Worm (Caenorhabditis elegans) whole organism, early embryonic: Measurements from ENCODE around the gene lrpr-1.

Experiments used
- B0310.2 ChIP-seq: sonication (generic microtip); optimal IDR thresholded peaks from 2 replicates; lab custom pipeline; 2016; ENCODE audit warnings: mild to moderate bottlenecking, missing genetic modification characterization, missing compliant biosample characterization
- F13C5.2 ChIP-seq: sonication (generic microtip); optimal IDR thresholded peaks from 2 replicates; lab custom pipeline; 2017; ENCODE audit warnings: mild to moderate bottlenecking, missing genetic modification characterization, inconsistent platforms, missing compliant biosample characterization
- aly-1 ChIP-seq: sonication (generic microtip); optimal IDR thresholded peaks from 2 replicates; lab custom pipeline; 2016; ENCODE audit warnings: missing genetic modification characterization, missing compliant biosample characterization
- ama-1 ChIP-seq: fragments of 150-350 bp; optimal IDR thresholded peaks from 2 replicates; lab custom pipeline; 2014
- ceh-13 ChIP-seq: fragments of 200-800 bp; sonication (Bioruptor generic); optimal IDR thresholded peaks from 2 replicates; lab custom pipeline; 2018; ENCODE audit warnings: mild to moderate bottlenecking, missing genetic modification characterization, missing compliant biosample characterization
- ceh-36 ChIP-seq: sonication (generic microtip); optimal IDR thresholded peaks from 2 replicates; lab custom pipeline; 2016; ENCODE audit warnings: missing genetic modification characterization, inconsistent platforms, missing compliant biosample characterization
- ets-7 ChIP-seq: sonication (generic microtip); optimal IDR thresholded peaks from 2 replicates; lab custom pipeline; 2016; ENCODE audit warnings: missing genotype, missing genetic modification characterization, missing compliant biosample characterization
- flt-1 ChIP-seq: fragments of 200-800 bp; sonication (Bioruptor generic); IDR thresholded peaks from 2 replicates; pipeline ENCODE4 v1.3.6; 2022; ENCODE audit warnings: missing genetic modification characterization, missing compliant biosample characterization
- hmbx-1 ChIP-seq: sonication (generic microtip); optimal IDR thresholded peaks from 2 replicates; lab custom pipeline; 2016; ENCODE audit warnings: mild to moderate bottlenecking, missing genetic modification characterization, missing compliant biosample characterization
- hmg-4 ChIP-seq: fragments of 200-800 bp; sonication (Bioruptor generic); optimal IDR thresholded peaks from 2 replicates; lab custom pipeline; 2018; ENCODE audit warnings: mild to moderate bottlenecking, missing genetic modification characterization, missing compliant biosample characterization
- hnd-1 ChIP-seq: sonication (generic microtip); optimal IDR thresholded peaks from 2 replicates; lab custom pipeline; 2016; ENCODE audit warnings: missing genetic modification characterization, missing compliant biosample characterization
- pes-1 ChIP-seq: fragments of 200-800 bp; sonication (Bioruptor generic); IDR thresholded peaks from 2 replicates; pipeline ENCODE4 v1.3.6; 2022; ENCODE audit warnings: missing genetic modification reagents, missing genetic modification characterization, missing compliant biosample characterization
- scrt-1 ChIP-seq: fragments of 200-800 bp; sonication (Bioruptor generic); IDR thresholded peaks from 2 replicates; pipeline ENCODE4 v1.3.6; 2022; ENCODE audit warnings: missing genetic modification characterization, missing compliant biosample characterization
- sea-1 ChIP-seq: fragments of 200-800 bp; sonication (Bioruptor generic); conservative IDR thresholded peaks from 2 replicates; pipeline ENCODE4 v1.3.6; 2022; ENCODE audit warnings: missing genetic modification characterization, missing compliant biosample characterization
- tbx-11 ChIP-seq: fragments of 200-800 bp; sonication (Bioruptor generic); IDR thresholded peaks from 2 replicates; pipeline ENCODE4 v1.3.6; 2022; ENCODE audit warnings: missing genetic modification characterization, missing compliant biosample characterization
- tbx-37 ChIP-seq: fragments of 200-800 bp; sonication (Bioruptor generic); conservative IDR thresholded peaks from 2 replicates; pipeline ENCODE4 v1.3.6; 2022; ENCODE audit warnings: missing genetic modification reagents, missing genetic modification characterization, missing compliant biosample characterization
- tra-4 ChIP-seq: sonication (generic microtip); optimal IDR thresholded peaks from 2 replicates; lab custom pipeline; 2017; ENCODE audit warnings: missing genetic modification characterization, missing compliant biosample characterization

The lrpr-1 gene

DNA sequence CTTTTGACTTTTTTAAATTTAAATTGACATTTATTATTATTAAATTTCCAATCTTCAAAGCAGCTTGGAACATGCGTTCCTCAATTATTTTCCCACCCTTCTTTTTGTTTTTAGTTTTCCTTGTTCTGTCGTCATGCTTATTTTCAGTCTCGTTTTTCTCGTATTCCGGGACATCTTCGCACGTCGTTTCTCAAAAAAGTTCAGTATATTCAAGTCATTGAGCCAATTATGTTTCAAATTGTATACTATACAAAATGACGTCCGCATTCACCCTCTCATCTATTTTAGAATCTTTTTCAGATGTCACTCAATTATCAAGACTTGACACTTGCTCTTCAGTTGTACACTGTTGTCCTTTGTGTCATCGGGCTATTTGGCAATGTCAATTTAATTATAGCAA lies 9.7 kb upstream of the lrpr-1 start, which contains the start of gene srsx-17:
Gene srsx-17 (plus strand): TSS at position 301 of the 400 bp plus-strand sequence.
- TF ChIP-seq ceh-36 (tag; lab: Kevin White, UChicago) = no peak
- TF ChIP-seq ama-1 (lab: Kevin White, UChicago) = no peak
- no peak for TF ChIP-seq sea-1 (GFP tag; lab: Robert Waterston, UW)
- TF ChIP-seq tbx-11 (GFP tag; lab: Robert Waterston, UW) = no peak
- TF ChIP-seq pes-1 = no peak
- no peak for TF ChIP-seq flt-1
- no peak for TF ChIP-seq tra-4
- no peak for TF ChIP-seq hmbx-1 (tag; lab: Kevin White, UChicago)
- no peak for TF ChIP-seq aly-1 (tag; lab: Kevin White, UChicago)
- no peak for TF ChIP-seq ets-7 (tag; lab: Kevin White, UChicago)

DNA sequence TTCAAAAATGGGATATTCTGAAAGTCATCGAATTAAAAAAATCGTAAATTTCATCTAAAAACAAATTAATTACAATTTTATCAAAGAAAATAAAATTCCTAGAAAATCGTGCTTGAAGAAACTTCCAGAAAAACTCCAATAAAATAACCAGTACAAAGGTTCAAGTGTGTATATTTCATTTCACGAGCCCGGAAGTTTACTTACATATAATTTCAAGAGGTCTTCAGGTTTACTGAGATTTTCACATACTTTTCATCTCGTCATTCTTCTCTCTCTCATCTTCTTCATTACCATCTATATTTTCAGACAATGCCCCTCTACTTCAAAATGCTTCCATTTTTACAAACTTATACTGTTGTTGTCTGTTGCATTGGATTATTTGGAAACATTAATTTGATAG lies 4.5 kb upstream of the lrpr-1 start, which contains the start of gene srsx-18:
Gene srsx-18 (plus strand): TSS at position 301 of the 400 bp plus-strand sequence.
- TF ChIP-seq tbx-11 (GFP tag; lab: Robert Waterston, UW) = no peak
- no peak for TF ChIP-seq B0310.2 (tag; lab: Kevin White, UChicago)
- no peak for TF ChIP-seq tra-4
- no peak for TF ChIP-seq tbx-37 (GFP tag; lab: Robert Waterston, UW)
- no peak for TF ChIP-seq aly-1 (tag; lab: Kevin White, UChicago)
- TF ChIP-seq ama-1 (lab: Kevin White, UChicago) = no peak
- TF ChIP-seq sea-1 (GFP tag; lab: Robert Waterston, UW) = no peak
- TF ChIP-seq pes-1 = no peak
- no peak for TF ChIP-seq flt-1
- no peak for TF ChIP-seq hnd-1
- TF ChIP-seq ets-7 (tag; lab: Kevin White, UChicago) = no peak
- no peak for TF ChIP-seq hmbx-1 (tag; lab: Kevin White, UChicago)
- no peak for TF ChIP-seq F13C5.2
- TF ChIP-seq ceh-13 (GFP tag; lab: Kevin White, UChicago) = no peak
- no peak for TF ChIP-seq scrt-1
- TF ChIP-seq ceh-36 (tag; lab: Kevin White, UChicago) = no peak
- no peak for TF ChIP-seq hmg-4

DNA sequence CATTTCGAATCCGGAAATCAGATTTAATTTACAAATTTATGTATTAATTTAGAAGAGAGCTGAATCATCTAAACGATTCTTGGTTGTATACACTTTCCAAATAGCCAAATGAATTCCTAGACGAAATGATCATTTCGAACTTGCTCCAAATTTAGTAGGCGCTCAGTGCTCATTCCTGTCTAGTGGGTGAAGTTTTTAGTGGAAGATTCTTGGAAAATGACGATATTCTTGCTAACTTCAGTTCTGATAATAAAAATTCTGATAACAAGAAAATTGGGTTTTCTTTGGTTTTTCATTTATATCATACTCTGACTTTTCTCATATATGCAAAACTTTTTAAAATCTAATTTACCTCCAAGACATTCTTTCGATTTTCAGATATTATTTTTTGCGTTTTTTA lies 4.1 kb upstream of the lrpr-1 start:
- no peak for TF ChIP-seq ama-1 (lab: Kevin White, UChicago)
- TF ChIP-seq tbx-37 (GFP tag; lab: Robert Waterston, UW) = no peak
- TF ChIP-seq hmg-4 = no peak
- TF ChIP-seq ets-7 (tag; lab: Kevin White, UChicago) = no peak
- TF ChIP-seq ceh-13 (GFP tag; lab: Kevin White, UChicago) = no peak
- no peak for TF ChIP-seq tra-4
- TF ChIP-seq hmbx-1 (tag; lab: Kevin White, UChicago) = no peak
- TF ChIP-seq pes-1 = no peak
- TF ChIP-seq B0310.2 (tag; lab: Kevin White, UChicago) = no peak
- TF ChIP-seq hnd-1 = no peak
- no peak for TF ChIP-seq aly-1 (tag; lab: Kevin White, UChicago)
- no peak for TF ChIP-seq flt-1

DNA sequence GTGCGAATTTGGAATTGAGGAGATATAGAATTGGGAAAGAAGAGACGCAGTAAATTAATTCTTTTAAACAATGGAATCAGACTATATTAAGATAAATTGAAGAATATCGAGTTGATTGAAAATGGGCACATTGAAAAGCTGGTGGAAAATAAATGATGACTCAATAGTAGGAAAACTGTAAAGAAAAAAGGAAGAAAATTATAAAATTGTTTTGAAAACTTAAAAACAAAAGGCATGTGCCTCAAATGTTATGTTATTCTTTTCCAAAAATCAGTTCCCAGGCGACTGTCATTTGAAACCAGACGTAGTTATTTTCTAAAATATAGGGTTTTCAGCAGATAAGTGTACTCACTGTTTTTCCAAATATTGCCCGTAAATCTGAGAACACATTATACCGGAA lies 2.2 kb upstream of the lrpr-1 start, which contains the start of gene C04E6.12:
Gene C04E6.12 (minus strand): TSS at position 101 of the 400 bp plus-strand sequence.
- TF ChIP-seq flt-1 = no peak
- TF ChIP-seq ama-1 (lab: Kevin White, UChicago) = no peak
- no peak for TF ChIP-seq pes-1
- no peak for TF ChIP-seq hmbx-1 (tag; lab: Kevin White, UChicago)
- no peak for TF ChIP-seq aly-1 (tag; lab: Kevin White, UChicago)
- TF ChIP-seq hmg-4 = no peak
- TF ChIP-seq ceh-13 (GFP tag; lab: Kevin White, UChicago) = no peak
- TF ChIP-seq scrt-1 = no peak
- no peak for TF ChIP-seq tbx-11 (GFP tag; lab: Robert Waterston, UW)
- no peak for TF ChIP-seq ets-7 (tag; lab: Kevin White, UChicago)
- no peak for TF ChIP-seq B0310.2 (tag; lab: Kevin White, UChicago)
- TF ChIP-seq F13C5.2 = no peak
- TF ChIP-seq ceh-36 (tag; lab: Kevin White, UChicago) = no peak
- TF ChIP-seq tra-4 = no peak

DNA sequence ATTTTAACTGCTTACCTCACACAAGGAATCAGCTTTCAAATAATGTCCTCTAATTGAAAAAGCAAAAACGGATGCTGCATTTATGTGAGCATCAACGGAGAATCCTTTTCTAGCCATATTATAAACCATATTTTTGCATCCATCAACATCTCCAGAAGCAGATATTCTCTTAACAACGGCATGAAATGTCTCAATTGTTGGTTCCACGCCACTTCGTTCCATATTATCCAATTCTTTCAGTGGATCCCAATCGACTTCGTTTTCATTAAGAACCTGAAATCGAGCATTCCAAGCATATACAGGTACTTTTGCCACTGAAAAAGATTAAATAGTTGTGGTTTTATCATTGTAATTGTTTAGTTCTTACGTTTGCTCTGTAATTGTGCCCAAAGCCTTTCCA lies 829 bp downstream of the lrpr-1 start:
- TF ChIP-seq ceh-36 (tag; lab: Kevin White, UChicago) = no peak

DNA sequence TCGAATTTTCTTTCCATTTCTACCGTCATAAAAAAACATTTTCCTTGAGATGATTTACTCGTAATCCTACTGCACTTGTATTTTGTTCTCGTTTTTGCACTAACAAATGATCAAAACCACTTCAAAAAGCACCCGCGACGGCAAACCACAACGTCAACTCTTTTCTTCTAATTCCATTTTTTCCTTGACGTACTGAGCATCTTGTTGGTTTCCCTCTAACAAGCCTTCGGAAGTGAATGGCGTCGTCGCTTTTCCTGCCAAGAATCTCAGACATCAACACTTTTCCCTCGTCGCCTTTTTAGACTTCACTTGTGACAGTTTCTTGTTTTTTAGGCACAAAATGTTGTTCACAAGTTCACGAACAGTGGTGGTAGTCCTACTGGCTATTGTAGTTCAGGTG lies 5.3 kb downstream of the lrpr-1 start, which contains the start of gene C04E6.13:
Gene C04E6.13 (plus strand): TSS at position 301 of the 400 bp plus-strand sequence.
- TF ChIP-seq tbx-37 (GFP tag; lab: Robert Waterston, UW) = no peak
- no peak for TF ChIP-seq B0310.2 (tag; lab: Kevin White, UChicago)
- no peak for TF ChIP-seq ceh-13 (GFP tag; lab: Kevin White, UChicago)
- no peak for TF ChIP-seq pes-1
- no peak for TF ChIP-seq scrt-1
- TF ChIP-seq hmbx-1 (tag; lab: Kevin White, UChicago) = no peak
- TF ChIP-seq hmg-4 = no peak
- no peak for TF ChIP-seq ets-7 (tag; lab: Kevin White, UChicago)
- no peak for TF ChIP-seq F13C5.2
- no peak for TF ChIP-seq hnd-1
- no peak for TF ChIP-seq ceh-36 (tag; lab: Kevin White, UChicago)
- TF ChIP-seq tra-4 = no peak
- TF ChIP-seq ama-1 (lab: Kevin White, UChicago) = no peak
- no peak for TF ChIP-seq aly-1 (tag; lab: Kevin White, UChicago)
- TF ChIP-seq flt-1 = no peak

DNA sequence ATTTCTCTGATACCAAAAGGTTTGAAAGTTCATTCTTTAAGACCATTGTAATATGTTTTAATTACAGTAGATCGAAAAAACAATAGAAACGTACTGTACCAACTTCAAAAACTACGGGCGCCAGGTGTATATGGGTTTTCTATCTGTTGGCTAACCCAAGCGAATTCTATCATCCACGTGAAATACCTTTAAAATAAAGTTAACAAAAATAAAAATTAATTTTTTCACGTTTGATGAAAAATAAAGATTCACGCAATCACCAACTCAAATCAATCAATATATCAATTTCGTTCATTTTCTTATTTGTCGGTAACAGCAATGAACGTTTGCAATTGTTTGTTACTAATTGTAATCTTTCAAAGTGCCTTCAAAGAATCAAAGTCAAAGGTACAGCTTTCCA lies 10.6 kb downstream of the lrpr-1 start, which contains the start of gene C04E6.4:
Gene C04E6.4 (plus strand): TSS at position 301 of the 400 bp plus-strand sequence.
- no peak for TF ChIP-seq tbx-11 (GFP tag; lab: Robert Waterston, UW)
- TF ChIP-seq tra-4 = no peak
- TF ChIP-seq ceh-36 (tag; lab: Kevin White, UChicago) = no peak
- TF ChIP-seq ama-1 (lab: Kevin White, UChicago) = no peak
- TF ChIP-seq ceh-13 (GFP tag; lab: Kevin White, UChicago) = no peak
- TF ChIP-seq ets-7 (tag; lab: Kevin White, UChicago) = no peak
- no peak for TF ChIP-seq pes-1
- TF ChIP-seq aly-1 (tag; lab: Kevin White, UChicago) = no peak
- TF ChIP-seq F13C5.2 = no peak
- no peak for TF ChIP-seq hnd-1
- TF ChIP-seq scrt-1 = no peak
- no peak for TF ChIP-seq sea-1 (GFP tag; lab: Robert Waterston, UW)
- no peak for TF ChIP-seq flt-1
- no peak for TF ChIP-seq hmbx-1 (tag; lab: Kevin White, UChicago)
- no peak for TF ChIP-seq hmg-4
- no peak for TF ChIP-seq tbx-37 (GFP tag; lab: Robert Waterston, UW)
